Worm (Caenorhabditis elegans): ENCODE data around the gene swt-4.

- TF ChIP-seq unc-3 (GFP tag; conservative IDR thresholded peaks at IDR 0.05) = no peak
- TF ChIP-seq unc-3 (tag; optimal IDR thresholded peaks at IDR 0.05) = no peak
- TF ChIP-seq hlh-6 (tag; optimal IDR thresholded peaks at IDR 0.05) = no peak
- no peak for TF ChIP-seq tbx-7 (tag; optimal IDR thresholded peaks at IDR 0.05)
- TF ChIP-seq elt-2 (tag; optimal IDR thresholded peaks at IDR 0.05) = no peak
- TF ChIP-seq gmeb-2 (tag; optimal IDR thresholded peaks at IDR 0.05) = no peak
- TF ChIP-seq F13H6.1 (tag; optimal IDR thresholded peaks at IDR 0.05) = no peak
- no peak for TF ChIP-seq ceh-34 (tag; optimal IDR thresholded peaks at IDR 0.05)
- TF ChIP-seq nhr-11 (tag; optimal IDR thresholded peaks at IDR 0.05) = no peak
These were observed 20.8 kb downstream of the swt-4 start for ce11 chrIII:10608161-10608560.

All from whole organism, late embryonic.